Worm (Caenorhabditis elegans): ENCODE measurements around the gene gsto-2.

The gsto-2 gene

DNA sequence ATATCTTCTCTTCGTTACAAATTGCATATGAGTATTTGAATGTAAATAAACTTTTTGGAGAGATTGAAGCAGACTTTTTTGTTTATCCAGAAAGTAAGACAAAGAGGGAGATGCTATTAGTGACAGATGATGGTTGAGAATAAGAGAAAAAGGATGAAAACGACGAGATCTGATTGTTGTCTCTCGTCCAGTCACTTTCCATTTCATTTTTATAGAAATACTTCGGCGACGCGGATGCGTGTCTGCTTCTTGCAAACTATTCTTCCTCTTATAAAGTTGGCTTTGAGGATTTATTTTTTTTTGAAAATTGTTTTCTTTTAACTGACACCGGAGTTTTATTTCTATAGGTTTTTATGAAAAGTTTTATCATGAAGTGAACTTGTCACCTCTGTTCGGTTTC lies 1.1 kb downstream of the gsto-2 start:
- TF ChIP-seq nhr-28 (tag; optimal IDR thresholded peaks at IDR 0.05) (no peak), zip-8 (tag; optimal IDR thresholded peaks at IDR 0.05) (no peak), blmp-1 (tag; optimal IDR thresholded peaks at IDR 0.05) (peak; percentile 16)

DNA sequence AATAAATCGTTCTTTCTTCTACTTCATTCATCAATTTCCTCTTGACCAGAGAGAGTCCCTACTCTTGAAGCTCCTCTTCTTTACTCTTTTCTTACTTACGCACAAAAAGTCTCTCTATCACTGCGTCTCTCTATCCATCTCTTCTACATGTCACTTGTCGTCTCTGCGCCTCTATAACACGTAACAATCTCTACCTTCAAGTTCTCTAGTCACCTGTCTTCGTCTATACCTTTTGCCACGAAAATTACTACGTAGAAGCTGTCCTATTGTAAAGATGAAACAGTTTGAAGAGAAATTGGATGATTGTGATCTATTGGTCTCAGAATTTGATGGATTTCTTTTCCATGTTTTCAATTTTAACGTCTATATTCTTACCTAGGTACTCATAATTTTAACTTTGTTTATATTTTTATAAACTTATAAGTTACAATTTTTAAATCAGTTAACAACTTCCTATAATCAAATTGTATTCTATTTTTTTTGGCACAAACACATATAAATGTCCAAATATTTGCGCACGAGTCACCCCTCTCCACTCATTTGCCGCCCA lies 2.3 kb downstream of the gsto-2 start, which contains the start of gene C02D5.2:
C02D5.2 (plus strand) TSS at position 500 of the 550 bp plus-strand sequence.
- peak; percentile 98 for TF ChIP-seq hlh-1 (tag; optimal IDR thresholded peaks at IDR 0.05)
- TF ChIP-seq nhr-2 (tag; optimal IDR thresholded peaks at IDR 0.05): no peak
- TF ChIP-seq ham-2 (GFP tag; optimal IDR thresholded peaks at IDR 0.05): no peak
- TF ChIP-seq unc-39 (tag; optimal IDR thresholded peaks at IDR 0.05): no peak
- TF ChIP-seq nhr-76 (tag; optimal IDR thresholded peaks at IDR 0.05): no peak
- TF ChIP-seq blmp-1 (tag; optimal IDR thresholded peaks at IDR 0.05): no peak
- no peak for TF ChIP-seq sptf-1 (tag; optimal IDR thresholded peaks at IDR 0.05)
- TF ChIP-seq nhr-237 (tag; optimal IDR thresholded peaks at IDR 0.05): no peak
- TF ChIP-seq lsy-2 (tag; optimal IDR thresholded peaks at IDR 0.05): no peak
- no peak for TF ChIP-seq tbx-8 (GFP tag; optimal IDR thresholded peaks at IDR 0.05)
- TF ChIP-seq ceh-83 (GFP tag; optimal IDR thresholded peaks at IDR 0.05): no peak
- TF ChIP-seq ceh-43 (GFP tag; optimal IDR thresholded peaks at IDR 0.05): no peak
- TF ChIP-seq pha-4 (tag; optimal IDR thresholded peaks at IDR 0.05): no peak
- no peak for TF ChIP-seq flh-1 (GFP tag; optimal IDR thresholded peaks at IDR 0.05)
- peak; percentile 25 for TF ChIP-seq M03D4.4 (tag; optimal IDR thresholded peaks at IDR 0.05)
- TF ChIP-seq lin-32 (GFP tag; optimal IDR thresholded peaks at IDR 0.05): no peak
- TF ChIP-seq zip-8 (tag; optimal IDR thresholded peaks at IDR 0.05): no peak
- TF ChIP-seq bed-3 (GFP tag; optimal IDR thresholded peaks at IDR 0.05): no peak
- TF ChIP-seq nhr-12 (tag; optimal IDR thresholded peaks at IDR 0.05): no peak
- TF ChIP-seq ces-1 (GFP tag; optimal IDR thresholded peaks at IDR 0.05): peak; percentile 47
- no peak for TF ChIP-seq lin-13 (tag; optimal IDR thresholded peaks at IDR 0.05)
- peak; percentile 12 for TF ChIP-seq mep-1 (tag; optimal IDR thresholded peaks at IDR 0.05)
- no peak for TF ChIP-seq mls-2 (tag; optimal IDR thresholded peaks at IDR 0.05)
- no peak for TF ChIP-seq elt-1 (tag; optimal IDR thresholded peaks at IDR 0.05; ENCODE audit: borderline replicate concordance, insufficient read depth)
- no peak for TF ChIP-seq cnd-1 (tag; optimal IDR thresholded peaks at IDR 0.05)
- TF ChIP-seq elt-3 (tag; optimal IDR thresholded peaks at IDR 0.05): no peak
- no peak for TF ChIP-seq ceh-39 (tag; optimal IDR thresholded peaks at IDR 0.05)
- no peak for TF ChIP-seq mab-5 (tag; optimal IDR thresholded peaks at IDR 0.05)
- TF ChIP-seq nhr-28 (tag; optimal IDR thresholded peaks at IDR 0.05): no peak
- no peak for TF ChIP-seq sem-2 (GFP tag; optimal IDR thresholded peaks at IDR 0.05)
- no peak for TF ChIP-seq drap-1 (GFP tag; optimal IDR thresholded peaks at IDR 0.05)
- no peak for TF ChIP-seq ztf-11 (tag; optimal IDR thresholded peaks at IDR 0.05)
- TF ChIP-seq snpc-4 (tag; optimal IDR thresholded peaks at IDR 0.05): no peak
- peak; percentile 17 for TF ChIP-seq unc-120 (tag; optimal IDR thresholded peaks at IDR 0.05; ENCODE audit: poor library complexity, severe bottlenecking)
- TF ChIP-seq unc-62 (GFP tag; optimal IDR thresholded peaks at IDR 0.05): peak; percentile 97

DNA sequence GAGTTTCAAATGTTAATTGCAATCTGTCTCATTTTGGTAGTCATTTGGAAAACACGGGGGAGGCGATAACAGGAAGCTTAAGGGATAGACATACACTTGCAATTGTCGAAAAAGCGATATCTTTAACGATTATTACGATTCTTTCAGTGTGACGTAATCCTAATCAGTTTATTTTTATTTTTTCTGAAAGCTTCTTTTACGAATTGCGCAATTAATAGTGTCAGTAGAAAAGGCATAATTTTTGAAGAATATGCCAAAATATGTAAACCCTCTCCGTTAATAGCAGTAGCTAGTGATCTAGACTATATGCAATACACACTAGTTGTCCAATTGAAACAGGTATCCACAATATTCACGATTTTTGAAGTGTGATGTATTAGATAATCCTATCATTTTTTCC lies 5.8 kb downstream of the gsto-2 start:
- TF ChIP-seq unc-120 (tag; optimal IDR thresholded peaks at IDR 0.05; ENCODE audit: poor library complexity, severe bottlenecking): no peak
- TF ChIP-seq zip-8 (tag; optimal IDR thresholded peaks at IDR 0.05): peak; percentile 99

DNA sequence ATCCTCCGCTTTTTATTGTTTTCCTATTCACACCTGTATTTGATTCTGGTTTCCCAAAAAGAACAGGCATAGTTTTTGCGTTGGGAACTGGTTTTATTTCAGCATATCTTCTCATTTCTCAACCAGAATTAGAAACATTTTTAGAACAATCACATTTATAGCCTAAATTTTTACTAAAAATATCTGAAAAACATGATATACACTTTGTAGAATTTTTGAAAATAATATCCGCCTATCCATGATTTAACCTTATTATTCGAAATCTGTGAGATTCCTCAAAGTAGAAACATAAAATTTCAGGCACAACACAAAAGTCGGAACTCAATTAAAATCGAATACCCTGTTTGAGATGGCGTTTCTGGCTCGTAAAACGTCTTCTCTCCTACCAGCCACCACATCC lies 6.3 kb downstream of the gsto-2 start, which contains the start of gene acdh-6:
acdh-6 (plus strand) TSS at position 301 of the 400 bp plus-strand sequence.
- TF ChIP-seq ceh-83 (GFP tag; optimal IDR thresholded peaks at IDR 0.05): no peak
- TF ChIP-seq drap-1 (GFP tag; optimal IDR thresholded peaks at IDR 0.05): no peak
- TF ChIP-seq cnd-1 (tag; optimal IDR thresholded peaks at IDR 0.05): no peak
- TF ChIP-seq ham-2 (GFP tag; optimal IDR thresholded peaks at IDR 0.05): no peak
- no peak for TF ChIP-seq nhr-237 (tag; optimal IDR thresholded peaks at IDR 0.05)
- TF ChIP-seq hlh-1 (tag; optimal IDR thresholded peaks at IDR 0.05): no peak
- no peak for TF ChIP-seq ces-1 (GFP tag; optimal IDR thresholded peaks at IDR 0.05)
- TF ChIP-seq tbx-8 (GFP tag; optimal IDR thresholded peaks at IDR 0.05): no peak
- TF ChIP-seq mls-2 (tag; optimal IDR thresholded peaks at IDR 0.05): no peak
- TF ChIP-seq mab-5 (tag; optimal IDR thresholded peaks at IDR 0.05): no peak
- no peak for TF ChIP-seq unc-120 (tag; optimal IDR thresholded peaks at IDR 0.05; ENCODE audit: poor library complexity, severe bottlenecking)
- TF ChIP-seq unc-39 (tag; optimal IDR thresholded peaks at IDR 0.05): no peak
- no peak for TF ChIP-seq lin-13 (tag; optimal IDR thresholded peaks at IDR 0.05)
- no peak for TF ChIP-seq pha-4 (tag; optimal IDR thresholded peaks at IDR 0.05)
